Worm (Caenorhabditis elegans): Measurements from ENCODE around the gene F38B2.2.
A peak's percentile ranks its signal among the peaks of the same experiment; 100 is the strongest.

Gene F38B2.2

DNA sequence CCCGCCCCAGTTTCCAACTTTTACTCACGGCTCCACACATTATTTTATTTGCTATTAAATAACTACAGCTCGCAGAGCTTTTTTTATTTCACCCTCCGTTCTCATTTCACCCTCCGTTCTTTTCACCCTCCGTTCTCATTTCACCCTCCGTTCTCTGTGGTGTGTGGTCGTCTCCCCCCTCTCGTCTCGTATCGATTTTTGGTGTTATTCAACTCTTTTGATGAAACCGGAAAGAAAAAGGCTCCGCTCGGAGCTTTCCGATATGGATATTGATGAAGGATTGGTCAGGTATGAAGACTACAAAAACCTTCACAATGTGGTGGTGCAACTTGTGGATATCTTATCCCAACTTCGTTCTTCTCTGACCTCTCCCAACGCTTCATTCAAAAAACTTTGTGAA lies 11.4 kb upstream of the F38B2.2 start:
- TF ChIP-seq W03F9.2 (tag; optimal IDR thresholded peaks at IDR 0.05): no peak
- TF ChIP-seq dao-5 (tag; optimal IDR thresholded peaks at IDR 0.05): no peak
- TF ChIP-seq him-1 (tag; optimal IDR thresholded peaks at IDR 0.05): no peak

DNA sequence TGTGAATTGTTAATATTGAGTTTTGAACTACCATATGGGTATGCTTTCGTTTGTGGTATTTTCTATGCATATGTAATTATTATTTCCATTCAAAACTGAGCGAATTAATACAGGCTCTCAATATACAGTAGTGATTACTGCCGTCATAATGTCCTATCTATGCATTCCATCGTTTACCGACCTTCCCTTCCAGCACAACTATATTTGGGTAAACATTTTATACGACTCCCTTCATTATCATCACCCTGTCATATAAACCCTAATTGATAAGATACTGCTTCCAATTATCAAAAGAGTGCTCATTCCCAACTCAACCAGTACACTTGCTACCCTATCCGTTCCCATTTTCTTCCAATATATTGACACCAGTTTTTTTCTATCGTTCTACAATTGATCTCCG lies 10.7 kb upstream of the F38B2.2 start:
- no peak for TF ChIP-seq dao-5 (tag; optimal IDR thresholded peaks at IDR 0.05)
- TF ChIP-seq W03F9.2 (tag; optimal IDR thresholded peaks at IDR 0.05): no peak
- no peak for TF ChIP-seq him-1 (tag; optimal IDR thresholded peaks at IDR 0.05)

DNA sequence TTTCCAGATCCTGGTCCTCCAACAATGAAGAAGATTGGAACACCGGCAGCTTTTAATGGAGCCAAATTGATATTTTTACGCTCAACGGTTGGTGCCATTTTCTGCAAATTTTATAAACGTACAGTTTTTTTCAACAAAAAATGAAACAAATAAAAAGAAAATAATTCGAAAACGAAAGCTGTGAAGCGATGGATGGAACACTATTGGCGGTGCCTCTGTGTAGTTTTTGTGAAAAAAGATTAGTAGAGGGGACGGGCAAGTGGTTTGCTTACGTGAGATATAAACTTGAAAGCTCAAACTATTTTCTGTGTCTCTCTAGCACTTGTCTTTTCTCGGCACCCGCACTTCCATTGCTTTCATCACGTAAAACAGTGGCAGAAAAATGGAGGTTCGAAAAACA lies 8.4 kb upstream of the F38B2.2 start, which contains the start of gene F38B2.4:
F38B2.4 (minus strand) TSS at position 101 of the 400 bp plus-strand sequence.
- no peak for TF ChIP-seq W03F9.2 (tag; optimal IDR thresholded peaks at IDR 0.05)
- TF ChIP-seq him-1 (tag; optimal IDR thresholded peaks at IDR 0.05): no peak
- no peak for TF ChIP-seq dao-5 (tag; optimal IDR thresholded peaks at IDR 0.05)

DNA sequence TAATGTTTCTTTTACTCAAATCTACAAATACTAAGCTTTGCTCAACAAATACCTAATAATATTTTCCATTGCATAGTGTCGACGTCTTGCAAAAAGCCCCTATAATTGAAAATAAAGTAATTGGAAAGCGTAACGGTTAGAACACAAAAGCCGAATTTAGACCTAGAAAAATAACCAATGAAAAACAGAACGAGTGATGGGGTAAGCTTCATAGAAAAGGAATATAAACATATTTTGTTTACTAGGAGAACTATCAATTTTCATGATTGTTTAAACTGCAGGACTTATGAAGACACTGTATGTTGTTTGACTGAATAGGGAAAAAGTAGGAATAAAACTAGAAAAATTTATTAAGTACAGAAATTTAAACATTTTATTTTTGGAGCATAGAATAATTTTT lies 7.1 kb upstream of the F38B2.2 start, which contains the start of gene F38B2.3:
F38B2.3 (minus strand) TSS at position 101 of the 400 bp plus-strand sequence.
- TF ChIP-seq dao-5 (tag; optimal IDR thresholded peaks at IDR 0.05) (no peak), W03F9.2 (tag; optimal IDR thresholded peaks at IDR 0.05) (no peak), him-1 (tag; optimal IDR thresholded peaks at IDR 0.05) (no peak)

DNA sequence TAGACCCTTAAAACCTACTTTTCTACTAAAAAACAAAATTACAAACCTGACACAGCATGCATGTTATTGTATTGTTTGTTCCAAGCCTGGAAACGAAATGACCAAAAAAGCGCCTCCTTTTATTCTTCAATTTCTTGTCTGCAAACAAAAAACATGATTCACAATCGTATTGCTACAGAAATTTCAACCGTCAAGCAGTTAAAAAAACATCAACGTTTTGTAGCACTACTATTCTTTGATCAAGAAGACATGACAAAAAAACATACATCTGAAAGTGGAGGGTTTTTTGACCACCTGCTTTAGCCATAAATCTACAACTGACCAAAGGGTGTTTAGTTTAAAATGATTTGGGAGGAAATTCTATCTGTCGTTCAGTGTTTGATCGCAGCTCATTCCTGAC lies 2.0 kb upstream of the F38B2.2 start, which contains the start of gene F38B2.6:
F38B2.6 (minus strand) TSS at position 101 of the 400 bp plus-strand sequence.
- no peak for TF ChIP-seq W03F9.2 (tag; optimal IDR thresholded peaks at IDR 0.05)
- no peak for TF ChIP-seq dao-5 (tag; optimal IDR thresholded peaks at IDR 0.05)
- no peak for TF ChIP-seq him-1 (tag; optimal IDR thresholded peaks at IDR 0.05)

DNA sequence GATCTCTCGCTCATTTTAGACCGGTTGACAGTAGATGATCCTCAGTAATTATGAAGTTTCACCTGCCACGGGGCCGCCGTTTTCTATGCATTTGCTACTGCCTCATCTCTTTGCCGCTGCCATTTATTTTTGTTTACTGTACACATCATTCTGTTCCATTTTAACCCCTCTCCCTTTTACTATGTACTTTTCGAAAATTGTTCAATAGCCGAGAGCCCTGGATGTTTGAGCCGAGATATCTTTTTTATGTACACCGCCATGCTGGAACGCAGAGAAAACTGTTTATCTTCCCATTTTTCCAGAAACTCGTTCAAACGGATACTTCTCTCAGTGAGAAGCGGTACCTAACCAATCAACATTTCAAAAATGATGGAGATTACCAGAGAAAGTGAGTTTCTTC lies 8.3 kb downstream of the F38B2.2 start, which contains the start of gene ifa-1:
ifa-1 (plus strand) TSS at position 301 of the 400 bp plus-strand sequence.
- TF ChIP-seq W03F9.2 (tag; optimal IDR thresholded peaks at IDR 0.05) (no peak), dao-5 (tag; optimal IDR thresholded peaks at IDR 0.05) (no peak), him-1 (tag; optimal IDR thresholded peaks at IDR 0.05) (no peak)

DNA sequence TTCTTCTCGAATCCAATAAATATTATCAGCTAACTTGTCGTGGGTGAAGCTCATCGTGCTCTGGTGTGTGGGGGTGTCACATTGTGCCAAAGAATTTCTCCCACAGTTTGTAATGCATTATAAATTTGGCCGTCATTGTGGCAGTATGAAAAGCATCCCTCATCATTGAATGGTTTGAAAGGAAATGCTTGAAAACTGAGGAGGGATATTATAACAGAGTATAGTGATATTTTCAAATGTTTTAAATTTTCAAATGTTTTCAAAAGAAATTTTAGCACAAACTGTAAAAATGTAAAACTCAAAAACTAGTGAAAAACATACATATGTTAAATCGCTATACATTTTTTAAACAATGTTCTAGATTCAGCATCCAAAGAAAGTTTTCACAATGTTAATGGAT lies 10.2 kb downstream of the F38B2.2 start, which contains the start of gene C03A3.3:
C03A3.3 (minus strand) TSS at position 101 of the 400 bp plus-strand sequence.
- TF ChIP-seq W03F9.2 (tag; optimal IDR thresholded peaks at IDR 0.05) (no peak), him-1 (tag; optimal IDR thresholded peaks at IDR 0.05) (no peak), dao-5 (tag; optimal IDR thresholded peaks at IDR 0.05) (no peak)

DNA sequence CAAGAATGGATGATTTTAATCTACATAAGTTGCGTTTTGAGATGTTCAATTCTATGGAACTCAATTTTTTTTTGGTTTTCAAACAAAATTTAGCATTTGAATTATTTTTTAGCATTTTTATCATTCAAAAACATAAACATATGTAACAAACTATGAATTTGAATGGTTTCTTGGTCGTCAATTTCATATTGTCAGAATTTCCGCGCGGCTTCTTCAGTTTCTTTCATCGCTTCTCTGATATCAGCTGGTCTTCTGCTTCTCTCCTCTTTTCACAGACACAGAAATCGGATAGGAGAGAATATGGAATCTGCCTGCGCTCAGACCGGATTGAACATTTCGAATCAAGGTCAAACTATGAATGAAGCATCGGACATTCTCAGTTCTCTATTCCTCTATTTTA lies 12.5 kb downstream of the F38B2.2 start, which contains the start of gene C03A3.9:
C03A3.9 (plus strand) TSS at position 301 of the 400 bp plus-strand sequence.
- TF ChIP-seq him-1 (tag; optimal IDR thresholded peaks at IDR 0.05): no peak
- TF ChIP-seq dao-5 (tag; optimal IDR thresholded peaks at IDR 0.05): no peak
- no peak for TF ChIP-seq W03F9.2 (tag; optimal IDR thresholded peaks at IDR 0.05)

DNA sequence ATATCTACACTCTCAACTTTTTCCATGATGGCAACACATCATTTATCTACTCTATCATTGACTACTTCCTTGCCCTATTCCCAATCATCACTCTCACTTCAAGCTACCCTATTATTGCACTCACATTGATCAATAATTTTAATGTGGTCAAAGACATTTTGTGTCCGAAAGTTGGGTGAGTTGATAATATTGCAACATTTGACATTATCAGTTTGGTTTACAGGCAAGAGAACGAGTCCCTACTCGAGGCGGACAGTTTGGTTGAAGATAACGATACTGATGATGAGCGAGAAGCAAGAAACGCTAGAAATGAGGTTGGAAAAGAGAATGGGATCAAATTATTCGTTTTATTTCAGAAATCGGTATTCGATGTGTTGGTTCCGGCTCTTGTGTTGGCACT lies 14.5 kb downstream of the F38B2.2 start:
- TF ChIP-seq W03F9.2 (tag; optimal IDR thresholded peaks at IDR 0.05): no peak
- no peak for TF ChIP-seq dao-5 (tag; optimal IDR thresholded peaks at IDR 0.05)
- TF ChIP-seq him-1 (tag; optimal IDR thresholded peaks at IDR 0.05): no peak

DNA sequence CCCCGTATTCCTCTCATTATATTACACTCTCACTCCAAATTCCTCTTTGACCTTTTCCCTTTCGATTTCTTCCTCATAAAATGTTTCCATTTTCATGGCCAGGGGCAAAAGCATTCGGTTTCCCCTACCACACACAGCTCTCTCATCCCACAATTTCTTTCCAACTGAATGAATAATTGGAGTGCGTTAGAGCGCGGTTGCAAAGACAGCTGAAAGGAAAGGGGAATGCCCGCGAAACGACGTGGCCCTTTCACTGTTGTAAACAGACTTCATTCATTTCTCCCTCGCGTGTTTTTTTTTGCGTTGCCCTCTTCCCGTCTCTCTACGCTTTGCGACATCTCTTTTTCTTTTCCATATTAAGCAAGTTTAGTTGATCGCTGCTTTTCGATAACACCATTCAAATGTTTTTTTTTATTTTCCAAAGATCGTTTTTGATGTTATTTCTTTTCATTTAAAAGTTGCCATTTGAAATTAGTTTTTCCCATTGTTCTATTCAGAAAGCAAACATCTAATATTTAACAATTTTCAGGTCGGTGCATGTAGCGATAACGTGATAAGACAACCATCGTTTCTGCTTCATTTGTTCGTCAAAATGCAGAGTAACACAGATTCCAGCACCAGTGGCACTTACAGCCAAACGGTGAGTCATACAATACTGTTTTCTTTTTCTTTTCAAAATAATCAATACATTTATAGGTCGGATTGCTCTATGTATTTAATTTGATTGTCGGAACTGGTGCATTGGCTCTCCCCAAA lies 16.7 kb downstream of the F38B2.2 start, which contains the start of gene C03A3.2:
C03A3.2 (plus strand) TSS at position 530 of the 756 bp plus-strand sequence.
- TF ChIP-seq W03F9.2 (tag; optimal IDR thresholded peaks at IDR 0.05) (peak; percentile 6), dao-5 (tag; optimal IDR thresholded peaks at IDR 0.05) (no peak), him-1 (tag; optimal IDR thresholded peaks at IDR 0.05) (peak; percentile 12)

DNA sequence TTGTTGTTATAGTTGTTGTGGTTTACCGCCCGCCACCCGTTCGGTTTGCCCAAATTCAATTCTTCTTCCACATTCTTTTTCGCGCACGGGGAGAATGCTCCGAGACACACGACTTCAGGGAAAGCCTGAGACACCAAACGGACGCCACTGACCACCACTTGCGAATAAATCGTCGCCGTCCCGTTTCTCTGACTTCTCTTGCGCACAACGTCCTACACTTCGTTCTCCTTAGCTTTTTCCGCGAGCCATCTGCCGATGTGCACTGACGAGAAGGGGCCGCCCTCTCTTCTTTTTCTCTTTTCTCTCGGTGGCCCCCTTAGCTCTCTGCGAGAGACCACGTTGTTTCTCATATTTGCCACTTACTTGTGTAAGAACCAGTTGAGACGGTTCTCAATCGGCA lies 22.1 kb downstream of the F38B2.2 start, which contains the start of gene C03A3.1:
C03A3.1 (plus strand) TSS at position 291 of the 400 bp plus-strand sequence.
- TF ChIP-seq him-1 (tag; optimal IDR thresholded peaks at IDR 0.05) (no peak), W03F9.2 (tag; optimal IDR thresholded peaks at IDR 0.05) (no peak), dao-5 (tag; optimal IDR thresholded peaks at IDR 0.05) (no peak)

DNA sequence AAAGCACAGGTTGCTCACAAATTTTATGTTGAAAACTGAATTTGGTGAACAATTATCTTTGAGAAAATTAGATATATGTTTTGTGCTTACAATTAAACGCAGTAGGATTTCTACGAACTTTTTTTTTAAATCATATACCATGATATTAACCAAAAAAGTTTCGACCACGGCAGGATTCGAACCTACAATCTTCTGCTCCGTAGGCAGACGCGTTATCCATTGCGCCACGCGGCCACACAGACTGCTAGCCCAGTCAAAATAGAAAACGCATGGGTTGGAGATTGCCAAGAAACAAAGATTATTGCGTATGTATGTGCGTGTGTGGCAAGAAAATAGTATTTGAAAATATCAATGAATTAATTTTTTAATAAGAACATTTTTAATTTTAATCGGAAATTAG lies 26.7 kb downstream of the F38B2.2 start:
- TF ChIP-seq dao-5 (tag; optimal IDR thresholded peaks at IDR 0.05): no peak
- peak; percentile 24 for TF ChIP-seq W03F9.2 (tag; optimal IDR thresholded peaks at IDR 0.05)
- peak; percentile 37 for TF ChIP-seq him-1 (tag; optimal IDR thresholded peaks at IDR 0.05)

DNA sequence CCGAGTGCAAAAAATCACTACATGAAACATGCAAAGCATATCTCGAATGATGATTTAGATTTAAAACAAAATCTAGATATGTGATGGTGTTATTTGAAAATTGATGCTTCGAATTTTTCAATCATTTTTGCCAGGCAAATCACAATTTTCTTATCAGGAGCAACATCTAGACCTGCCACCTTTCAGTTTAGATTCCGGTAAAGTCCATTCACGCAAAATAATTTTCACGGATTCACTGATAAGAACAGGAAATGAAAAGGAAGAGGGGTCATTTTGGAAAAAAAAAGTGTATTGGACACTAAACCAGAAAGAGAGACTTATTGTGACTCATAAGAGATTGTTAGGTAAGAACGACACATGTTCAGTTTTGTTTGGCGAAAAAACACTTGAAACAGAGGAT lies 27.2 kb downstream of the F38B2.2 start:
- TF ChIP-seq dao-5 (tag; optimal IDR thresholded peaks at IDR 0.05) (no peak), W03F9.2 (tag; optimal IDR thresholded peaks at IDR 0.05) (no peak), him-1 (tag; optimal IDR thresholded peaks at IDR 0.05) (no peak)

DNA sequence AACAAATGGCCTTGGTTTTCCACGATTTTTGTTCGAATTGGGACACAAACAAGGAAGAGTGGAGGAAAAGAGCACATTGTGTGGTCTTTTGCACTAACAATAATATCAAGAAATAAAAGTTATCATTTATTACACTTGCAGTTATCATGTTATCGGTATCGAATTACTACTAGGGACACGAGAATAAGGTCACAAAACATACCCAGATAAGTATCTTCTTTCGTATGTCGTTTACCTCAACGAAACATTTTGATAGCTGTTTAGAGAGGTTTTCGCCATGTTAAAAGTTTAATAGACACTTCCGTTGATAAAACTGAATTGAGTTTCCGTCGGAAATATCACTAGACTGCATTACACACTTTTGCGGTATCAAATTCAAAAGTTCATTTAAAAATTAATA lies 28.2 kb downstream of the F38B2.2 start:
- TF ChIP-seq him-1 (tag; optimal IDR thresholded peaks at IDR 0.05) (no peak), W03F9.2 (tag; optimal IDR thresholded peaks at IDR 0.05) (no peak), dao-5 (tag; optimal IDR thresholded peaks at IDR 0.05) (no peak)

Data from whole organism, L4/young adult.